Worm (Caenorhabditis elegans): ENCODE data around the gene F46B6.13.

Gene F46B6.13

DNA sequence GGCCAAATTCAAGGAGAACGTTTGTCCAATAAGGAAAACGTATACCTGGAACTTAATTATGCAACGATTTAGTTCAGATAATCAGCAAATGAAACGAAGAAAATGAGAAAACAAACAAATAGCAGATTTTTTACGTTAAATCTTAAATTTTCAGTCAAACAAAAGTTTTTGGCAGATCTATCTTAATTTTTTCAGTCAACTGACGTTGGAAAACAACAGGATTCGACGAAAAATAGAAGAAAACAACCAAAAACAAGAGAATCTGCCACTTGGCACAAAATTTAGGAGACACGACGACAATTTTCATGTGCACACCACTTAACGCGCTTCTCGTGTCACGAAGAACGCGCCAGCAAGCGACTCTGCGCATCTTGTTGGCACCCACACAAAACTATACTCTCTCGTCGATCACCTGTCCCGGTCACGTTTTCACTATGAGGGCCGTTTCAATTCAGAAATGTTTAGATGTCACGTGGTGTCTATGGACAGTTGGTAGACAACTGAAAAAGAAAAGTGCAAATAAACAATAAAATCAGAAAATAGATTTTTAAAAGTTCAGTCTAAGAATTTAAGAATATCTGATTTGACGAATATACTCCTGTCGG lies 9.2 kb downstream of the F46B6.13 start, which contains the start of gene ztf-7 (continued):
- TF ChIP-seq mdl-1 (tag; optimal IDR thresholded peaks at IDR 0.05) (peak; percentile 75 to 98), sdz-12 (GFP tag; optimal IDR thresholded peaks at IDR 0.05) (no peak), D1046.2 (GFP tag; IDR thresholded peaks at IDR 0.05) (peak; percentile 55; the same call in 1 of the 2 replicates), lin-13 (GFP tag; optimal IDR thresholded peaks at IDR 0.05) (peak; percentile 92), lin-29 (GFP tag; IDR thresholded peaks at IDR 0.05) (peak; percentile 85), lin-1 (GFP tag; IDR thresholded peaks at IDR 0.05) (peak; percentile 93), zip-11 (GFP tag; IDR thresholded peaks at IDR 0.05) (no peak), madf-9 (GFP tag; conservative IDR thresholded peaks at IDR 0.05) (peak; percentile 86), R02D3.7 (tag; optimal IDR thresholded peaks at IDR 0.05) (no peak), ceh-62 (tag; optimal IDR thresholded peaks at IDR 0.05) (no peak), unc-39 (tag; optimal IDR thresholded peaks at IDR 0.05) (no peak), F10B5.3 (tag; optimal IDR thresholded peaks at IDR 0.05) (peak; percentile 79), lim-7 (GFP tag; IDR thresholded peaks at IDR 0.05) (peak; percentile 24; the same call in 1 of the 2 replicates), saeg-2 (GFP tag; IDR thresholded peaks at IDR 0.05) (peak; percentile 93), ceh-44 (GFP tag; IDR thresholded peaks at IDR 0.05) (no peak), ztf-11 (tag; optimal IDR thresholded peaks at IDR 0.05) (no peak), madf-5 (GFP tag; IDR thresholded peaks at IDR 0.05) (no peak), dmd-9 (GFP tag; IDR thresholded peaks at IDR 0.05) (peak; percentile 80; the same call in 1 of the 2 replicates), aly-2 (tag; optimal IDR thresholded peaks at IDR 0.05) (no peak), php-3 (GFP tag; IDR thresholded peaks at IDR 0.05) (peak; percentile 94), ceh-20 (GFP tag; IDR thresholded peaks at IDR 0.05) (peak; percentile 96), lir-3 (tag; optimal IDR thresholded peaks at IDR 0.05) (no peak), ZK546.5 (tag; optimal IDR thresholded peaks at IDR 0.05) (no peak), ztf-7 (tag; optimal IDR thresholded peaks at IDR 0.05) (peak; percentile 73), dpl-1 (GFP tag; optimal IDR thresholded peaks at IDR 0.05) (peak; percentile 87), spr-3 (GFP tag; optimal IDR thresholded peaks at IDR 0.05) (peak; percentile 87), nhr-48 (tag; optimal IDR thresholded peaks at IDR 0.05) (peak; percentile 92), duxl-1 (tag; optimal IDR thresholded peaks at IDR 0.05; ENCODE audit: poor library complexity) (peak; percentile 82), vab-7 (GFP tag; IDR thresholded peaks at IDR 0.05) (peak; percentile 80), T26A8.4 (GFP tag; IDR thresholded peaks at IDR 0.05) (peak; percentile 96), egl-27 (tag; optimal IDR thresholded peaks at IDR 0.05) (no peak), nhr-77 (tag; optimal IDR thresholded peaks at IDR 0.05) (peak; percentile 97), arid-1 (GFP tag; conservative IDR thresholded peaks at IDR 0.05) (peak; percentile 77), set-16 (GFP tag; IDR thresholded peaks at IDR 0.05) (no peak; the same call in 1 of the 2 replicates), Y5F2A.4 (GFP tag; optimal IDR thresholded peaks at IDR 0.05) (no peak), mep-1 (tag; optimal IDR thresholded peaks at IDR 0.05) (peak; percentile 97), T20F7.1 (GFP tag; optimal IDR thresholded peaks at IDR 0.05) (peak; percentile 91), mes-2 (tag; optimal IDR thresholded peaks at IDR 0.05; ENCODE audit: poor library complexity, severe bottlenecking) (peak; percentile 90), unc-62 (GFP tag; optimal IDR thresholded peaks at IDR 0.05 in 1 of 2) (no peak), unc-62 (tag; optimal IDR thresholded peaks at IDR 0.05) (no peak), cey-2 (tag; optimal IDR thresholded peaks at IDR 0.05; ENCODE audit: borderline replicate concordance, insufficient read depth) (no peak), ceh-32 (tag; optimal IDR thresholded peaks at IDR 0.05; ENCODE audit: poor library complexity) (peak; percentile 44), nhr-25 (tag; optimal IDR thresholded peaks at IDR 0.05; ENCODE audit: borderline replicate concordance, insufficient read depth) (peak; percentile 85), lin-38 (GFP tag; IDR thresholded peaks at IDR 0.05) (peak; percentile 87), pqm-1 (tag; optimal IDR thresholded peaks at IDR 0.05) (no peak), nhr-28 (tag; optimal IDR thresholded peaks at IDR 0.05) (peak; percentile 96), daf-12 (tag; optimal IDR thresholded peaks at IDR 0.05) (no peak), ceh-28 (tag; optimal IDR thresholded peaks at IDR 0.05) (no peak), zfp-3 (GFP tag; conservative IDR thresholded peaks at IDR 0.05) (peak; percentile 93), mdt-29 (GFP tag; IDR thresholded peaks at IDR 0.05) (peak; percentile 95)
